Worm (Caenorhabditis elegans) whole organism, L4 larva: ENCODE measurements around the gene hex-2.

Experiments used
- D1046.2 ChIP-seq: fragments of 200-800 bp; sonication (Bioruptor generic); IDR thresholded peaks from 2 replicates; pipeline ENCODE4 v1.3.6; 2022; ENCODE audit warnings: missing genetic modification characterization, missing compliant biosample characterization
- F10B5.3 ChIP-seq: sonication (generic microtip); optimal IDR thresholded peaks from 2 replicates; lab custom pipeline; 2016; ENCODE audit warnings: mild to moderate bottlenecking, missing genetic modification characterization, missing compliant biosample characterization
- F26F4.8 ChIP-seq: fragments of 200-800 bp; sonication (Bioruptor generic); conservative IDR thresholded peaks from 2 replicates; pipeline ENCODE4 v1.3.6; 2022; ENCODE audit warnings: missing genetic modification characterization, missing compliant biosample characterization
- F37D6.2 ChIP-seq: sonication (generic microtip); optimal IDR thresholded peaks from 2 replicates; lab custom pipeline; 2016; ENCODE audit warnings: mild to moderate bottlenecking, missing genetic modification characterization, missing compliant biosample characterization
- R02D3.7 ChIP-seq: fragments of 150-350 bp; sonication (generic microtip); optimal IDR thresholded peaks from 3 replicates; lab custom pipeline; 2014; ENCODE audit warnings: missing biosample characterization, missing genetic modification characterization
- Y105C5A.15 ChIP-seq: fragments of 200-800 bp; sonication (Bioruptor generic); IDR thresholded peaks from 2 replicates; pipeline ENCODE4 v1.3.6; 2022; ENCODE audit warnings: missing genetic modification characterization, missing compliant biosample characterization
- Y48G9A.11 ChIP-seq: fragments of 200-800 bp; sonication (Bioruptor generic); IDR thresholded peaks from 2 replicates; pipeline ENCODE4 v1.3.6; 2022; ENCODE audit warnings: missing genetic modification reagents, missing genetic modification characterization, missing compliant biosample characterization
- Y5F2A.4 ChIP-seq: fragments of 200-800 bp; sonication (Bioruptor generic); optimal IDR thresholded peaks from 2 replicates; lab custom pipeline; 2018; ENCODE audit warnings: mild to moderate bottlenecking, missing genetic modification characterization, missing compliant biosample characterization
- Y75B8A.6 ChIP-seq: fragments of 200-800 bp; sonication (Bioruptor generic); IDR thresholded peaks from 2 replicates; pipeline ENCODE4 v1.3.6; 2022; ENCODE audit warnings: missing genetic modification reagents, missing genetic modification characterization, missing compliant biosample characterization
- ama-1 ChIP-seq: fragments of 150-350 bp; optimal IDR thresholded peaks from 2 replicates; lab custom pipeline; 2014; ENCODE audit warnings: inconsistent platforms, mixed read lengths
- ceh-32 ChIP-seq: sonication (generic microtip); optimal IDR thresholded peaks from 2 replicates; lab custom pipeline; 2016; ENCODE audit warnings: mild to moderate bottlenecking, missing genetic modification characterization, missing compliant biosample characterization; ENCODE audit not compliant: poor library complexity
- ceh-62 ChIP-seq: sonication (generic microtip); optimal IDR thresholded peaks from 2 replicates; lab custom pipeline; 2017; ENCODE audit warnings: missing biosample characterization, missing genetic modification characterization
- ctbp-1 ChIP-seq: fragments of 200-800 bp; sonication (Bioruptor generic); IDR thresholded peaks from 2 replicates; pipeline ENCODE4 v1.3.6; 2022; ENCODE audit warnings: missing genetic modification reagents, missing genetic modification characterization, missing compliant biosample characterization
- daf-19 ChIP-seq: fragments of 200-800 bp; sonication (Bioruptor generic); conservative IDR thresholded peaks from 2 replicates; pipeline ENCODE4 v1.3.6; 2022; ENCODE audit warnings: missing genetic modification characterization, missing compliant biosample characterization
- daf-8 ChIP-seq: fragments of 200-800 bp; sonication (Bioruptor generic); IDR thresholded peaks from 2 replicates; pipeline ENCODE4 v1.3.6; 2022; ENCODE audit warnings: missing genetic modification characterization, missing compliant biosample characterization
- dmd-8 ChIP-seq: fragments of 200-800 bp; sonication (Bioruptor generic); IDR thresholded peaks from 2 replicates; pipeline ENCODE4 v1.3.6; 2022; ENCODE audit warnings: missing genetic modification characterization, missing compliant biosample characterization
- dpl-1 ChIP-seq: fragments of 150-350 bp; optimal IDR thresholded peaks from 2 replicates; lab custom pipeline; 2014; ENCODE audit warnings: missing biosample characterization, missing genetic modification reagents, missing genetic modification characterization
- dve-1 ChIP-seq: sonication (generic microtip); optimal IDR thresholded peaks from 2 replicates; lab custom pipeline; 2017; ENCODE audit warnings: antibody characterized with exemption, mild to moderate bottlenecking, missing genetic modification characterization, missing compliant biosample characterization; ENCODE audit not compliant: insufficient read depth
- hlh-11 ChIP-seq: fragments of 200-800 bp; sonication (Bioruptor generic); optimal IDR thresholded peaks from 2 replicates; lab custom pipeline; 2018; ENCODE audit warnings: mild to moderate bottlenecking, missing genetic modification characterization, missing compliant biosample characterization
- hmg-1.1 ChIP-seq: fragments of 200-800 bp; sonication (Bioruptor generic); IDR thresholded peaks from 2 replicates; pipeline ENCODE4 v1.3.6; 2022; ENCODE audit warnings: missing genetic modification reagents, missing genetic modification characterization, missing compliant biosample characterization
- lim-7 ChIP-seq: fragments of 200-800 bp; sonication (Bioruptor generic); IDR thresholded peaks from 2 replicates; pipeline ENCODE4 v1.3.6; 2022; ENCODE audit warnings: missing genetic modification characterization, missing compliant biosample characterization
- lin-1 ChIP-seq: fragments of 200-800 bp; sonication (Bioruptor generic); IDR thresholded peaks from 2 replicates; pipeline ENCODE4 v1.3.6; 2022; ENCODE audit warnings: missing genetic modification reagents, missing genetic modification characterization, missing compliant biosample characterization
- lin-15B ChIP-seq: fragments of 150-350 bp; sonication (generic microtip); optimal IDR thresholded peaks from 3 replicates; lab custom pipeline; 2014; ENCODE audit warnings: missing biosample characterization, missing genetic modification characterization
- lin-38 ChIP-seq: fragments of 200-800 bp; sonication (Bioruptor generic); IDR thresholded peaks from 2 replicates; pipeline ENCODE4 v1.3.6; 2022; ENCODE audit warnings: missing genetic modification reagents, missing genetic modification characterization, missing compliant biosample characterization
- lir-3 ChIP-seq: sonication (generic microtip); optimal IDR thresholded peaks from 2 replicates; lab custom pipeline; 2016; ENCODE audit warnings: mild to moderate bottlenecking, missing genetic modification characterization, missing compliant biosample characterization
- madf-5 ChIP-seq, 2 experiments: fragments of 200-800 bp; sonication (Bioruptor generic); IDR thresholded peaks; 2 replicates each; pipeline ENCODE4 v1.3.6; 2022; ENCODE audit warnings: missing compliant biosample characterization in 2 of 2, missing genetic modification characterization in 2 of 2
- madf-9 ChIP-seq: fragments of 200-800 bp; sonication (Bioruptor generic); conservative IDR thresholded peaks from 2 replicates; pipeline ENCODE4 v1.3.6; 2022; ENCODE audit warnings: missing genetic modification reagents, missing genetic modification characterization, missing compliant biosample characterization
- nhr-102 ChIP-seq: sonication (generic microtip); optimal IDR thresholded peaks from 2 replicates; lab custom pipeline; 2016; ENCODE audit warnings: mild to moderate bottlenecking, missing genetic modification characterization, moderate library complexity, missing compliant biosample characterization
- nhr-111 ChIP-seq: fragments of 200-800 bp; sonication (Bioruptor generic); optimal IDR thresholded peaks from 2 replicates; lab custom pipeline; 2018; ENCODE audit warnings: mild to moderate bottlenecking, missing genetic modification characterization, missing compliant biosample characterization
- nhr-76 ChIP-seq: fragments of 150-350 bp; optimal IDR thresholded peaks from 2 replicates; lab custom pipeline; 2014; ENCODE audit warnings: missing biosample characterization, missing genetic modification characterization
- pqm-1 ChIP-seq: sonication (generic microtip); optimal IDR thresholded peaks from 2 replicates; lab custom pipeline; 2017; ENCODE audit warnings: missing biosample characterization, missing genetic modification characterization
- rbr-2 ChIP-seq: sonication (generic microtip); optimal IDR thresholded peaks from 2 replicates; lab custom pipeline; 2016; ENCODE audit warnings: missing genotype, missing genetic modification characterization, missing compliant biosample characterization
- sdz-12 ChIP-seq: fragments of 200-800 bp; sonication (Bioruptor generic); optimal IDR thresholded peaks from 2 replicates; lab custom pipeline; 2018; ENCODE audit warnings: mild to moderate bottlenecking, missing genetic modification characterization, missing compliant biosample characterization
- snpc-1.2 ChIP-seq: fragments of 200-800 bp; sonication (Bioruptor generic); IDR thresholded peaks from 2 replicates; pipeline ENCODE4 v1.3.6; 2022; ENCODE audit warnings: missing genetic modification reagents, missing genetic modification characterization, missing compliant biosample characterization
- snpc-4 ChIP-seq: fragments of 150-350 bp; optimal IDR thresholded peaks from 2 replicates; lab custom pipeline; 2014; ENCODE audit warnings: missing biosample characterization, missing genetic modification characterization
- spr-3 ChIP-seq: fragments of 200-800 bp; sonication (Bioruptor generic); optimal IDR thresholded peaks from 2 replicates; lab custom pipeline; 2018; ENCODE audit warnings: mild to moderate bottlenecking, missing genetic modification characterization, missing compliant biosample characterization
- unc-130 ChIP-seq: sonication (generic microtip); optimal IDR thresholded peaks from 2 replicates; lab custom pipeline; 2016; ENCODE audit warnings: missing genetic modification reagents, missing genetic modification characterization, missing compliant biosample characterization
- unc-62 ChIP-seq, 3 experiments: fragments of 150-350 bp in 1 of 3; sonication (generic microtip); optimal IDR thresholded peaks in 2 of 3; peaks in 1 of 3; 1 replicate in 1 of 3; 2 replicates in 2 of 3; lab custom pipeline; 2014 to 2017; ENCODE audit warnings: missing biosample characterization in 3 of 3, missing genetic modification characterization in 3 of 3, missing genetic modification reagents in 3 of 3, missing genotype in 1 of 3
- ztf-7 ChIP-seq: fragments of 150-350 bp; optimal IDR thresholded peaks from 2 replicates; lab custom pipeline; 2014; ENCODE audit warnings: missing biosample characterization, missing genetic modification characterization

hex-2 gene

DNA sequence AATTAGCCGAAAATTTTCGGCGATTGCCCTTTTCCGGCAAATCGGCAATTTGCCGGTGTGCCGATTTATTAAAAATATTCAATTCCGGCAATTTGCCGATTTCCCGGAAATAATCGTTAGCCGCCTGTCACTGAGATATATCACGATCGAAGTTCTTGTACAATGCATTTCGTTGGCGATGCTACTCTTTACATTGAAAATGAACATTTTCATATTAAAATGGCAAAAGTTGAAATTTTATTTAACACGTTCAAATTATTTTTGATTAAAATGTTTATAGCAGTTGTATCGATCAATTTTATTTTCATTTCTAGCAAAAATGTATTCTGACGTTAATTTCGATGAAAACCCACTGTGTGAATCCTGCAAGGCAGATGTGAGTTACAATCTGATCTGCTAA is 39.5 kb upstream of the hex-2 start, which contains the start of gene M03E7.3:
M03E7.3 (plus strand) TSS at position 301 of the 400 bp plus-strand sequence.
- TF ChIP-seq lim-7 (GFP tag; lab: Robert Waterston, UW) (no peak), sdz-12 (GFP tag; lab: Kevin White, UChicago) (no peak), dve-1 (no peak), ceh-32 (tag; lab: Kevin White, UChicago) (no peak), nhr-111 (no peak), Y75B8A.6 (no peak), F26F4.8 (GFP tag; lab: Robert Waterston, UW) (no peak), spr-3 (no peak), daf-19 (GFP tag; lab: Robert Waterston, UW) (no peak), pqm-1 (no peak)

DNA sequence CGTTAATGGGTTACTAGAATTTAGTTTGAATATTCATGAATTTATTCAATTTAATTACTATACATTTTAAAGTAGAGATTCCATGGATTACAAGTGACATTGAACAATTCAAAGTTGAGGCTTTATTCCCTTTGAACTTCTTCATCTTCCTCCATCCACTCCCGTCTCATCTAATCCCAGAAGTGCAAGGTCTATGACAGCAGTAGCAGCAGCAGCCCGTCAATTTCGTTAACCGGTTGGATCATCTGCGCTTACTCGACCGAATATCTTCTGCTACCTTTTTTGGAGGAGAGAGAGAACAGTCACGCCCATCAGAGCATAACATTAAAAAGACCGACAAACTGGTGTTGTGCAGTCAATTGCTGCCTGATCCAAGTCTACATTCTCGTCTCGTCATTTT is 36.9 kb upstream of the hex-2 start, which contains the start of gene M03E7.2:
M03E7.2 (plus strand) TSS at position 301 of the 400 bp plus-strand sequence.
- no peak for TF ChIP-seq nhr-76 (tag; lab: Kevin White, UChicago)
- no peak for TF ChIP-seq F37D6.2 (tag; lab: Kevin White, UChicago)
- TF ChIP-seq nhr-102 (tag; lab: Kevin White, UChicago) = no peak
- TF ChIP-seq lin-38 = no peak
- TF ChIP-seq ceh-62 (tag; lab: Kevin White, UChicago) = no peak
- no peak for TF ChIP-seq nhr-111
- TF ChIP-seq madf-9 = no peak
- TF ChIP-seq ctbp-1 (GFP tag; lab: Robert Waterston, UW) = no peak
- TF ChIP-seq madf-5 (GFP tag; IDR thresholded peaks at IDR 0.05; lab: Robert Waterston, UW) = no peak
- TF ChIP-seq lin-1 (GFP tag; lab: Robert Waterston, UW) = no peak
- TF ChIP-seq rbr-2 (tag; lab: Kevin White, UChicago) = no peak
- TF ChIP-seq lir-3 = no peak
- TF ChIP-seq ztf-7 (tag; lab: Kevin White, UChicago) = no peak
- no peak for TF ChIP-seq hlh-11
- TF ChIP-seq snpc-4 (tag; lab: Kevin White, UChicago) = no peak
- TF ChIP-seq hmg-1.1 (GFP tag; lab: Robert Waterston, UW) = no peak
- no peak for TF ChIP-seq Y5F2A.4 (GFP tag; lab: Kevin White, UChicago)

DNA sequence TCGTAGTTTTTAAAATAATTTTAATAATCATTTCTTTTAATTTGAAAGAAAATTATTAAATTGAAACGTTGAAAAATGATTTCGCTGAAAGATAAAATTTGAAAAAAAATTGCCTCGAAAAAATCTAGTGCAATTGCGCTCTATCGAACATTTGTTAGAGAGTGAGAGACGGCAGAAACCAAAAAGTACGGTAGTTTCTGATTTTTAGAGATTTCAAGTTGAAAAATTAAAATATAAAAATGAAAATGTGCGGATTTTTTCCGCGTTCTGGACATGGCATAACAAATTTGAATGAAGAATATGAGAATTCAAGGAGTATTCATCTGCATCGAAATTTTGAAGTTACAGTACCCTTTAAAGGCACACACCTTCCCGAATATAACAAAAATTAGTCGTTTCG is 34.9 kb upstream of the hex-2 start:
- peak; percentile 21 for TF ChIP-seq dpl-1 (GFP tag; lab: Kevin White, UChicago)
- TF ChIP-seq dmd-8 (GFP tag; lab: Robert Waterston, UW) = no peak
- TF ChIP-seq lin-38 = peak; percentile 93
- TF ChIP-seq unc-130 (GFP tag; lab: Kevin White, UChicago) = peak; percentile 22
- TF ChIP-seq, all 104 proteins: peak for 3

DNA sequence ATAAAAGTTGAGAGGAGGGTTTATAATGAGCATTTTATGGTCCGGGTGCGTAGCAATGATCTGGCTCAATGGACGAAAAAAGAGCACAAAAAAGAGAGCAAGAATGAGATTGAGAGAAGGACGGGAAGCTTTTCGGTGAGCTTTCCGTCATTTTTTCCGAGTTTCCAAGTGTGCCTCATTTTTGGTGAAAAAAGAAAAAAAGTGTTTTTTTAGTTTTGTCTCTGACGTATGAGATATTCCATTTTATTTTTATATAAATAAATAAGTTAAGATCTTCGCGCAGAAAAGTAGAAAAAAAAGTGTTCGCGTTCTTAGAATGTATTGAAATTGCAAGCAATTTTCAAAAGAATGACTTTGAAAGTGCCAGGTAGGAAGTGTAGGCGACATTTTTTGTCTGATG is 34.2 kb upstream of the hex-2 start, which contains the start of gene memb-2:
memb-2 (minus strand) TSS at position 101 of the 400 bp plus-strand sequence.
- TF ChIP-seq lin-15B (no peak), unc-62 (GFP tag; optimal IDR thresholded peaks at IDR 0.05 in 1 of 2; lab: Kevin White, UChicago) (no peak), unc-62 (tag; optimal IDR thresholded peaks at IDR 0.05; lab: Kevin White, UChicago) (no peak), daf-8 (GFP tag; lab: Robert Waterston, UW) (no peak), ceh-32 (tag; lab: Kevin White, UChicago) (no peak), R02D3.7 (tag; lab: Kevin White, UChicago) (no peak), lin-38 (no peak), F10B5.3 (tag; lab: Kevin White, UChicago) (no peak), daf-19 (GFP tag; lab: Robert Waterston, UW) (no peak), D1046.2 (no peak), Y105C5A.15 (GFP tag; lab: Robert Waterston, UW) (no peak), Y48G9A.11 (no peak), ama-1 (lab: Kevin White, UChicago) (no peak), snpc-1.2 (GFP tag; lab: Robert Waterston, UW) (no peak)
